Worm (Caenorhabditis elegans) whole organism, L1 larva: ENCODE measurements around the gene sup-35.
A peak's percentile ranks its signal among the peaks of the same experiment; 100 is the strongest.

Experiments
- C34B4.2 ChIP-seq: sonication (generic microtip); optimal IDR thresholded peaks from 2 replicates; lab custom pipeline; 2017; ENCODE audit warnings: mild to moderate bottlenecking, missing genetic modification characterization, missing compliant biosample characterization
- Y116A8C.19 ChIP-seq: sonication (generic microtip); optimal IDR thresholded peaks from 2 replicates; lab custom pipeline; 2016; ENCODE audit warnings: missing compliant biosample characterization, missing genetic modification characterization, borderline replicate concordance
- ama-1 ChIP-seq: fragments of 150-350 bp; optimal IDR thresholded peaks from 2 replicates; lab custom pipeline; 2014
- blmp-1 ChIP-seq: fragments of 150-350 bp; optimal IDR thresholded peaks from 2 replicates; lab custom pipeline; 2014; ENCODE audit warnings: missing biosample characterization, missing genetic modification characterization
- ceh-63 ChIP-seq: fragments of 200-800 bp; sonication (Bioruptor generic); optimal IDR thresholded peaks from 2 replicates; lab custom pipeline; 2018; ENCODE audit warnings: mild to moderate bottlenecking, missing genetic modification characterization, missing compliant biosample characterization
- ceh-82 ChIP-seq, 3 experiments: fragments of 150-350 bp in 1 of 3; sonication (generic microtip) in 2 of 3; optimal IDR thresholded peaks; 2 replicates each; lab custom pipeline; 2014 to 2017; ENCODE audit warnings: missing biosample characterization in 3 of 3, missing genetic modification characterization in 3 of 3
- ceh-90 ChIP-seq: sonication (generic microtip); optimal IDR thresholded peaks from 2 replicates; lab custom pipeline; 2016; ENCODE audit warnings: missing genetic modification characterization, missing compliant biosample characterization
- dpl-1 ChIP-seq, 3 experiments: fragments of 150-350 bp in 2 of 3; sonication (generic microtip) in 1 of 3; optimal IDR thresholded peaks; 2 replicates each; lab custom pipeline; 2014 to 2017; ENCODE audit warnings: missing biosample characterization in 3 of 3, missing genetic modification characterization in 3 of 3, missing genetic modification reagents in 3 of 3
- dsc-1 ChIP-seq: sonication (generic microtip); optimal IDR thresholded peaks from 2 replicates; lab custom pipeline; 2016; ENCODE audit warnings: mild to moderate bottlenecking, missing genetic modification characterization, missing compliant biosample characterization
- efl-1 ChIP-seq, 4 experiments: fragments of 150-350 bp; optimal IDR thresholded peaks in 3 of 4; peaks in 1 of 4; 1 replicate in 1 of 4; 2 replicates in 3 of 4; lab custom pipeline; 2014; ENCODE audit warnings: missing biosample characterization in 2 of 4, missing genetic modification characterization in 2 of 4, missing genetic modification reagents in 2 of 4
- efl-3 ChIP-seq: fragments of 200-800 bp; sonication (Bioruptor generic); optimal IDR thresholded peaks from 2 replicates; lab custom pipeline; 2018; ENCODE audit warnings: mild to moderate bottlenecking, missing genetic modification characterization, missing compliant biosample characterization
- egl-13 ChIP-seq: sonication (generic microtip); optimal IDR thresholded peaks from 2 replicates; lab custom pipeline; 2016; ENCODE audit warnings: missing genotype, missing genetic modification reagents, missing genetic modification characterization, missing compliant biosample characterization
- egl-27 ChIP-seq, 2 experiments: fragments of 150-350 bp in 1 of 2; sonication (generic microtip); optimal IDR thresholded peaks; 3 replicates each; lab custom pipeline; 2017 to 2018; ENCODE audit warnings: missing biosample characterization in 2 of 2, missing genetic modification characterization in 2 of 2, missing genetic modification reagents in 2 of 2
- elt-2 ChIP-seq: sonication (generic microtip); optimal IDR thresholded peaks from 2 replicates; lab custom pipeline; 2016; ENCODE audit warnings: missing genetic modification characterization, mild to moderate bottlenecking, inconsistent platforms, missing compliant biosample characterization, missing genetic modification reagents
- ets-5 ChIP-seq: fragments of 200-800 bp; sonication (Bioruptor generic); IDR thresholded peaks from 2 replicates; pipeline ENCODE4 v1.3.6; 2022; ENCODE audit warnings: missing genetic modification characterization, missing compliant biosample characterization
- fkh-10 ChIP-seq: sonication (generic microtip); optimal IDR thresholded peaks from 2 replicates; lab custom pipeline; 2017; ENCODE audit warnings: missing biosample characterization, missing genetic modification reagents, missing genetic modification characterization
- fos-1 ChIP-seq: fragments of 150-350 bp; optimal IDR thresholded peaks from 2 replicates; lab custom pipeline; 2014; ENCODE audit warnings: missing biosample characterization, missing genetic modification characterization
- hpl-2 ChIP-seq: fragments of 150-350 bp; optimal IDR thresholded peaks from 2 replicates; lab custom pipeline; 2014; ENCODE audit warnings: missing biosample characterization, missing genetic modification reagents, missing genetic modification characterization
- irx-1 ChIP-seq: sonication (generic microtip); optimal IDR thresholded peaks from 2 replicates; lab custom pipeline; 2016; ENCODE audit warnings: missing genetic modification characterization, missing compliant biosample characterization
- lin-35 ChIP-seq, 2 experiments: fragments of 150-350 bp; optimal IDR thresholded peaks; 2 replicates each; lab custom pipeline; 2014; ENCODE audit warnings: missing biosample characterization in 2 of 2, missing genetic modification characterization in 2 of 2, missing genetic modification reagents in 2 of 2
- lir-3 ChIP-seq: sonication (generic microtip); optimal IDR thresholded peaks from 2 replicates; lab custom pipeline; 2016; ENCODE audit warnings: mild to moderate bottlenecking, missing genetic modification characterization, moderate library complexity, missing compliant biosample characterization; ENCODE audit not compliant: poor library complexity
- mab-9 ChIP-seq: fragments of 200-800 bp; sonication (Bioruptor generic); IDR thresholded peaks from 2 replicates; pipeline ENCODE4 v1.3.6; 2022; ENCODE audit warnings: missing genetic modification reagents, missing genetic modification characterization, missing compliant biosample characterization
- mdl-1 ChIP-seq, 2 experiments: fragments of 150-350 bp; optimal IDR thresholded peaks; 2 replicates each; lab custom pipeline; 2014 to 2017; ENCODE audit warnings: missing biosample characterization in 2 of 2, missing genetic modification characterization in 2 of 2, inconsistent platforms in 1 of 2
- nhr-12 ChIP-seq: sonication (generic microtip); optimal IDR thresholded peaks from 2 replicates; lab custom pipeline; 2017; ENCODE audit warnings: missing biosample characterization, missing genetic modification characterization
- nhr-237 ChIP-seq: fragments of 150-350 bp; optimal IDR thresholded peaks from 2 replicates; lab custom pipeline; 2014; ENCODE audit warnings: missing biosample characterization, missing genetic modification characterization
- nhr-76 ChIP-seq: sonication (generic microtip); optimal IDR thresholded peaks from 2 replicates; lab custom pipeline; 2017; ENCODE audit warnings: missing biosample characterization, missing genetic modification characterization
- nhr-85 ChIP-seq: sonication (generic microtip); peaks from one replicate; lab custom pipeline; 2016; ENCODE audit warnings: missing genetic modification characterization, inconsistent platforms, missing compliant biosample characterization
- nhr-90 ChIP-seq: sonication (generic microtip); optimal IDR thresholded peaks from 2 replicates; lab custom pipeline; 2016; ENCODE audit warnings: mild to moderate bottlenecking, missing genetic modification characterization, missing compliant biosample characterization; ENCODE audit not compliant: poor library complexity
- pag-3 ChIP-seq: sonication (generic microtip); optimal IDR thresholded peaks from 2 replicates; lab custom pipeline; 2017; ENCODE audit warnings: missing genetic modification characterization, mild to moderate bottlenecking, missing compliant biosample characterization, antibody characterized with exemption, borderline replicate concordance; ENCODE audit not compliant: insufficient read depth
- pqm-1 ChIP-seq: sonication (generic microtip); optimal IDR thresholded peaks from 3 replicates; lab custom pipeline; 2017; ENCODE audit warnings: missing biosample characterization, missing genetic modification characterization
- sptf-1 ChIP-seq: fragments of 150-350 bp; optimal IDR thresholded peaks from 2 replicates; lab custom pipeline; 2014; ENCODE audit warnings: missing biosample characterization, missing genetic modification characterization
- sup-37 ChIP-seq: fragments of 200-800 bp; sonication (Bioruptor generic); optimal IDR thresholded peaks from 2 replicates; lab custom pipeline; 2018; ENCODE audit warnings: mild to moderate bottlenecking, missing genetic modification characterization, missing compliant biosample characterization
- tbx-2 ChIP-seq: sonication (generic microtip); optimal IDR thresholded peaks from 2 replicates; lab custom pipeline; 2016; ENCODE audit warnings: missing genetic modification characterization, missing compliant biosample characterization
- unc-130 ChIP-seq: fragments of 150-350 bp; optimal IDR thresholded peaks from 2 replicates; lab custom pipeline; 2017; ENCODE audit warnings: missing biosample characterization, missing genetic modification characterization, inconsistent platforms
- unc-30 ChIP-seq: sonication (generic microtip); optimal IDR thresholded peaks from 2 replicates; lab custom pipeline; 2017; ENCODE audit warnings: missing biosample characterization, missing genetic modification characterization
- unc-62 ChIP-seq: fragments of 150-350 bp; optimal IDR thresholded peaks from 2 replicates; lab custom pipeline; 2014; ENCODE audit warnings: missing biosample characterization, missing genetic modification reagents, missing genetic modification characterization
- unc-86 ChIP-seq: sonication (generic microtip); optimal IDR thresholded peaks from 2 replicates; lab custom pipeline; 2016; ENCODE audit warnings: missing genetic modification characterization, missing compliant biosample characterization
- vab-15 ChIP-seq: sonication (generic microtip); optimal IDR thresholded peaks from 2 replicates; lab custom pipeline; 2017; ENCODE audit warnings: missing genotype, mild to moderate bottlenecking, missing genetic modification characterization, missing compliant biosample characterization
- xbp-1 ChIP-seq: sonication (generic microtip); optimal IDR thresholded peaks from 2 replicates; lab custom pipeline; 2016; ENCODE audit warnings: missing genetic modification characterization, missing compliant biosample characterization
- ztf-11 ChIP-seq, 2 experiments: sonication (generic microtip); optimal IDR thresholded peaks; 2 replicates each; lab custom pipeline; 2016 to 2017; ENCODE audit warnings: missing genetic modification characterization in 2 of 2, missing biosample characterization in 1 of 2, missing compliant biosample characterization in 1 of 2

The sup-35 gene

ce11 chrIII:11087442-11087841, 31.6 kb downstream of the sup-35 start (continued):
- no peak for TF ChIP-seq ceh-90 (tag; lab: Kevin White, UChicago)
- no peak for TF ChIP-seq dsc-1 (tag; lab: Kevin White, UChicago)
- no peak for TF ChIP-seq unc-130 (tag; lab: Kevin White, UChicago)
- no peak for TF ChIP-seq fkh-10 (GFP tag; lab: Kevin White, UChicago)
- no peak for TF ChIP-seq nhr-90 (tag; lab: Kevin White, UChicago)
- TF ChIP-seq unc-86 = no peak
- TF ChIP-seq mdl-1 (tag; optimal IDR thresholded peaks at IDR 0.05; lab: Kevin White, UChicago) = peak in 1 of 2 experiments; percentile 9
- TF ChIP-seq egl-27 (tag; optimal IDR thresholded peaks at IDR 0.05; lab: Kevin White, UChicago) = no peak
- no peak for TF ChIP-seq xbp-1
- TF ChIP-seq dpl-1 (GFP tag; optimal IDR thresholded peaks at IDR 0.05; lab: Kevin White, UChicago) = no peak
- peak; percentile 60 for TF ChIP-seq elt-2 (tag; lab: Kevin White, UChicago)
- no peak for TF ChIP-seq Y116A8C.19 (tag; lab: Kevin White, UChicago)
- TF ChIP-seq lin-35 (GFP tag; optimal IDR thresholded peaks at IDR 0.05; lab: Kevin White, UChicago) = no peak
- TF ChIP-seq nhr-85 (tag; lab: Kevin White, UChicago) = peak; percentile 77
- TF ChIP-seq nhr-76 (tag; lab: Kevin White, UChicago) = no peak
- TF ChIP-seq, all 84 proteins: peak for 6

- TF ChIP-seq blmp-1 (tag; lab: Kevin White, UChicago) (peak; percentile 28), mab-9 (GFP tag; lab: Robert Waterston, UW) (no peak), unc-62 (GFP tag; lab: Kevin White, UChicago) (no peak), sptf-1 (tag; lab: Kevin White, UChicago) (no peak), nhr-237 (tag; lab: Kevin White, UChicago) (no peak), nhr-12 (tag; lab: Kevin White, UChicago) (no peak), ztf-11 (tag; optimal IDR thresholded peaks at IDR 0.05; lab: Kevin White, UChicago) (no peak), ceh-63 (no peak), lir-3 (no peak), ceh-90 (tag; lab: Kevin White, UChicago) (no peak), dpl-1 (GFP tag; optimal IDR thresholded peaks at IDR 0.05; lab: Kevin White, UChicago) (peak in 1 of 3 experiments; percentile 26), dsc-1 (tag; lab: Kevin White, UChicago) (no peak), vab-15 (tag; lab: Kevin White, UChicago) (no peak), unc-30 (tag; lab: Kevin White, UChicago) (no peak), egl-13 (no peak), nhr-90 (tag; lab: Kevin White, UChicago) (no peak), efl-1 (optimal IDR thresholded peaks at IDR 0.05; lab: Kevin White, UChicago) (no peak), efl-1 (GFP tag; optimal IDR thresholded peaks at IDR 0.05 in 1 of 2; lab: Kevin White, UChicago) (peak; percentile 29 to 66), lin-35 (GFP tag; optimal IDR thresholded peaks at IDR 0.05; lab: Kevin White, UChicago) (peak in 1 of 2 experiments; percentile 42), tbx-2 (no peak), fos-1 (tag; lab: Kevin White, UChicago) (no peak)
These were observed 35.0 kb downstream of the sup-35 start for ce11 chrIII:11083993-11084392.

- TF ChIP-seq efl-1 (optimal IDR thresholded peaks at IDR 0.05; lab: Kevin White, UChicago) = no peak
- TF ChIP-seq efl-1 (GFP tag; optimal IDR thresholded peaks at IDR 0.05 in 1 of 2; lab: Kevin White, UChicago) = peak in 1 of 2 experiments; percentile 79
- peak; percentile 28 for TF ChIP-seq nhr-85 (tag; lab: Kevin White, UChicago)
- TF ChIP-seq ets-5 (GFP tag; lab: Robert Waterston, UW) = no peak
These were observed 36.4 kb downstream of the sup-35 start for ce11 chrIII:11082604-11083003.

DNA sequence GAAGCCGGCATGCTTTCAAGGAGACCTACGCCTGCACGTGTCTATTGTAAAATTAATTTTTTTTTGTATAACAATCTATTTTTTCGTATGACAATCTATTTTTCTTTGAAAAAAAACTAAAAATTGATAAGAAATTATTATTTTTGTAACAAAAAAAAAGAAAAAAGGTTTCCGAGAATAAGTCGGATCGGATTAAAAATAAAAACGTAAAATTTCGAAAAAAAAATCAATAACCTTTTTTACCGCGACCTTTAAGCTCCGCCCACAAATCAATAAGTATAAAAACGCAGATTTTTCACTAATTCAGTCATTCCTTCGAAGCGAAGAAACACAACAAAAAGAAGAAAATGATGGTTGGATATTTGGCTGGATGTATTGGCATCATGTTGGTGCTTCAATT, 39.6 kb downstream of the sup-35 start, which contains the start of gene W09D6.4:
W09D6.4 (plus strand) TSS at position 301 of the 400 bp plus-strand sequence.
- TF ChIP-seq unc-130 (tag; lab: Kevin White, UChicago) = no peak
- TF ChIP-seq C34B4.2 (tag; lab: Kevin White, UChicago) = no peak
- no peak for TF ChIP-seq efl-3 (GFP tag; lab: Kevin White, UChicago)
- TF ChIP-seq sup-37 (GFP tag; lab: Kevin White, UChicago) = no peak
- TF ChIP-seq nhr-12 (tag; lab: Kevin White, UChicago) = no peak
- TF ChIP-seq dsc-1 (tag; lab: Kevin White, UChicago) = no peak
- TF ChIP-seq irx-1 (tag; lab: Kevin White, UChicago) = no peak
- TF ChIP-seq pag-3 (tag; lab: Kevin White, UChicago) = no peak
- no peak for TF ChIP-seq elt-2 (tag; lab: Kevin White, UChicago)
- TF ChIP-seq ceh-82 (tag; optimal IDR thresholded peaks at IDR 0.05; lab: Kevin White, UChicago) = no peak
- no peak for TF ChIP-seq ama-1 (lab: Kevin White, UChicago)
- no peak for TF ChIP-seq mdl-1 (tag; optimal IDR thresholded peaks at IDR 0.05; lab: Kevin White, UChicago)
- TF ChIP-seq tbx-2 = no peak
- no peak for TF ChIP-seq hpl-2
- no peak for TF ChIP-seq pqm-1 (tag; lab: Kevin White, UChicago)
